Worm (Caenorhabditis elegans): ENCODE measurements around the gene spe-36.

The spe-36 gene

ce11 chrIV:11625482-11625881, 33.4 kb upstream of the spe-36 start, which contains the start of gene lys-5:
lys-5 (minus strand) TSS chrIV:11625582.
- no peak for TF ChIP-seq sem-4 (tag; optimal IDR thresholded peaks at IDR 0.05)
- TF ChIP-seq gmeb-1 (tag; optimal IDR thresholded peaks at IDR 0.05): no peak
- no peak for TF ChIP-seq crh-2 (tag; optimal IDR thresholded peaks at IDR 0.05)
- no peak for TF ChIP-seq ama-1 (optimal IDR thresholded peaks at IDR 0.05)
- no peak for TF ChIP-seq skn-1 (tag; optimal IDR thresholded peaks at IDR 0.05)
- TF ChIP-seq peb-1 (tag; optimal IDR thresholded peaks at IDR 0.05): no peak
- TF ChIP-seq elt-1 (tag; optimal IDR thresholded peaks at IDR 0.05): no peak
- no peak for TF ChIP-seq sma-3 (GFP tag; optimal IDR thresholded peaks at IDR 0.05)
- TF ChIP-seq F13H6.1 (tag; optimal IDR thresholded peaks at IDR 0.05): no peak
- no peak for TF ChIP-seq zag-1 (tag; optimal IDR thresholded peaks at IDR 0.05)
- TF ChIP-seq nhr-237 (tag; optimal IDR thresholded peaks at IDR 0.05): no peak
- no peak for TF ChIP-seq mab-5 (tag; optimal IDR thresholded peaks at IDR 0.05)

- TF ChIP-seq fos-1 (tag; optimal IDR thresholded peaks at IDR 0.05): peak; percentile 40
- peak; percentile 7 for TF ChIP-seq gmeb-1 (tag; optimal IDR thresholded peaks at IDR 0.05)
- TF ChIP-seq sma-9 (GFP tag; optimal IDR thresholded peaks at IDR 0.05): peak; percentile 54
- no peak for TF ChIP-seq sma-9 (tag; optimal IDR thresholded peaks at IDR 0.05)
- no peak for TF ChIP-seq nhr-6 (tag; optimal IDR thresholded peaks at IDR 0.05)
- peak; percentile 27 for TF ChIP-seq crh-2 (tag; optimal IDR thresholded peaks at IDR 0.05)
These were observed 31.8 kb upstream of the spe-36 start for ce11 chrIV:11623759-11624287.

- TF ChIP-seq nhr-237 (tag; optimal IDR thresholded peaks at IDR 0.05): no peak
- TF ChIP-seq ZK546.5 (tag; optimal IDR thresholded peaks at IDR 0.05): no peak
- TF ChIP-seq sma-9 (GFP tag; optimal IDR thresholded peaks at IDR 0.05): peak; percentile 25
- TF ChIP-seq sma-9 (tag; optimal IDR thresholded peaks at IDR 0.05): no peak
- no peak for TF ChIP-seq dmd-4 (tag; optimal IDR thresholded peaks at IDR 0.05)
- TF ChIP-seq R02D3.7 (tag; optimal IDR thresholded peaks at IDR 0.05): no peak
- TF ChIP-seq lsy-2 (tag; optimal IDR thresholded peaks at IDR 0.05): no peak
- peak; percentile 38 for TF ChIP-seq fos-1 (tag; optimal IDR thresholded peaks at IDR 0.05)
- TF ChIP-seq nhr-77 (tag; optimal IDR thresholded peaks at IDR 0.05): no peak
These were observed 31.0 kb upstream of the spe-36 start, which contains the start of gene lys-4 for ce11 chrIV:11623060-11623459. lys-4 (minus strand) TSS chrIV:11623174.

- no peak for TF ChIP-seq C34F6.9 (tag; optimal IDR thresholded peaks at IDR 0.05)
- TF ChIP-seq nhr-129 (tag; optimal IDR thresholded peaks at IDR 0.05): no peak
- no peak for TF ChIP-seq ceh-82 (tag; optimal IDR thresholded peaks at IDR 0.05)
- TF ChIP-seq mab-5 (tag; optimal IDR thresholded peaks at IDR 0.05): no peak
- TF ChIP-seq egl-27 (tag; optimal IDR thresholded peaks at IDR 0.05): no peak
- no peak for TF ChIP-seq skn-1 (tag; optimal IDR thresholded peaks at IDR 0.05)
- TF ChIP-seq ztf-4 (tag; optimal IDR thresholded peaks at IDR 0.05): no peak
- no peak for TF ChIP-seq lin-13 (GFP tag; optimal IDR thresholded peaks at IDR 0.05)
These were observed 30.3 kb upstream of the spe-36 start for ce11 chrIV:11622336-11622735.

- peak; percentile 8 for TF ChIP-seq nhr-25 (tag; optimal IDR thresholded peaks at IDR 0.05)
- no peak for TF ChIP-seq elt-1 (tag; optimal IDR thresholded peaks at IDR 0.05)
- TF ChIP-seq lin-39 (tag; optimal IDR thresholded peaks at IDR 0.05): no peak
These were observed 28.8 kb upstream of the spe-36 start, which contains the start of gene dsl-5 for ce11 chrIV:11620909-11621308. dsl-5 (minus strand) TSS chrIV:11621009.

- TF ChIP-seq lin-13 (GFP tag; optimal IDR thresholded peaks at IDR 0.05): peak; percentile 27
- TF ChIP-seq ama-1 (optimal IDR thresholded peaks at IDR 0.05): no peak
- TF ChIP-seq nhr-10 (tag; optimal IDR thresholded peaks at IDR 0.05): no peak
- TF ChIP-seq skn-1 (tag; optimal IDR thresholded peaks at IDR 0.05): peak; percentile 30
- no peak for TF ChIP-seq nhr-6 (tag; optimal IDR thresholded peaks at IDR 0.05)
- TF ChIP-seq sma-9 (GFP tag; optimal IDR thresholded peaks at IDR 0.05): peak; percentile 18
- TF ChIP-seq sma-9 (tag; optimal IDR thresholded peaks at IDR 0.05): no peak
- peak; percentile 18 for TF ChIP-seq snpc-4 (tag; optimal IDR thresholded peaks at IDR 0.05)
- TF ChIP-seq nhr-23 (tag; optimal IDR thresholded peaks at IDR 0.05): no peak
- peak; percentile 72 for TF ChIP-seq C34F6.9 (tag; optimal IDR thresholded peaks at IDR 0.05)
- no peak for TF ChIP-seq unc-62 (GFP tag; optimal IDR thresholded peaks at IDR 0.05)
- TF ChIP-seq R02D3.7 (tag; optimal IDR thresholded peaks at IDR 0.05): no peak
- TF ChIP-seq lsy-2 (tag; optimal IDR thresholded peaks at IDR 0.05): peak in 1 of 2 experiments; percentile 72
- no peak for TF ChIP-seq nhr-12 (tag; optimal IDR thresholded peaks at IDR 0.05)
- peak; percentile 40 for TF ChIP-seq gmeb-1 (tag; optimal IDR thresholded peaks at IDR 0.05)
- no peak for TF ChIP-seq ztf-11 (tag; optimal IDR thresholded peaks at IDR 0.05)
- peak; percentile 69 for TF ChIP-seq nhr-129 (tag; optimal IDR thresholded peaks at IDR 0.05)
- TF ChIP-seq crh-2 (tag; optimal IDR thresholded peaks at IDR 0.05): peak; percentile 50
- peak; percentile 13 for TF ChIP-seq fos-1 (tag; optimal IDR thresholded peaks at IDR 0.05)
- TF ChIP-seq unc-55 (GFP tag; optimal IDR thresholded peaks at IDR 0.05): peak; percentile 68
- TF ChIP-seq blmp-1 (tag; optimal IDR thresholded peaks at IDR 0.05; ENCODE audit: insufficient read depth): peak; percentile 31
- TF ChIP-seq sma-3 (GFP tag; optimal IDR thresholded peaks at IDR 0.05): peak; percentile 55
- no peak for TF ChIP-seq nhr-237 (tag; optimal IDR thresholded peaks at IDR 0.05)
- TF ChIP-seq ztf-4 (tag; optimal IDR thresholded peaks at IDR 0.05): no peak
- peak; percentile 51 for TF ChIP-seq nhr-25 (tag; optimal IDR thresholded peaks at IDR 0.05)
- no peak for TF ChIP-seq lin-39 (tag; optimal IDR thresholded peaks at IDR 0.05)
- TF ChIP-seq F13H6.1 (tag; optimal IDR thresholded peaks at IDR 0.05): peak; percentile 29
These were observed 12.8 kb upstream of the spe-36 start, which contains the start of the genes ragc-1 and Y24F12A.1 for ce11 chrIV:11604909-11605308. ragc-1 (minus strand) TSS chrIV:11604933. Y24F12A.1 (plus strand) TSS chrIV:11605254.
